Fruit fly (Drosophila melanogaster): Measurements from ENCODE around the gene CG9044.

CG9044 gene

dm6 chr2L:5943229-5944078, 5.8 kb upstream of the CG9044 start, which contains the start of the genes Sfp26Ad and Gpdh1 (continued):
- TF ChIP-seq sage (GFP tag; optimal IDR thresholded peaks at IDR 0.05), result peak; percentile 76
- TF ChIP-seq OdsH (GFP tag; optimal IDR thresholded peaks at IDR 0.05), result peak; percentile 80
- TF ChIP-seq Abd-B (GFP tag; optimal IDR thresholded peaks at IDR 0.05), result no peak
- peak; percentile 72 for TF ChIP-seq Jra (GFP tag; optimal IDR thresholded peaks at IDR 0.05)
- TF ChIP-seq Myc (optimal IDR thresholded peaks at IDR 0.05), result peak; percentile 38
- peak; percentile 87 for TF ChIP-seq h (GFP tag; optimal IDR thresholded peaks at IDR 0.05)
- peak; percentile 95 for TF ChIP-seq Dif (GFP tag; optimal IDR thresholded peaks at IDR 0.05; ENCODE audit: partially characterized antibody)
- TF ChIP-seq Vsx2 (GFP tag; optimal IDR thresholded peaks at IDR 0.05; ENCODE audit: partially characterized antibody), result peak; percentile 29
- TF ChIP-seq woc (GFP tag; optimal IDR thresholded peaks at IDR 0.05), result peak; percentile 44
- peak; percentile 67 for TF ChIP-seq brk (GFP tag; optimal IDR thresholded peaks at IDR 0.05)
- peak; percentile 79 for TF ChIP-seq CG9705 (GFP tag; optimal IDR thresholded peaks at IDR 0.05)
- peak; percentile 74 for TF ChIP-seq ey (GFP tag; optimal IDR thresholded peaks at IDR 0.05)
- peak; percentile 87 for TF ChIP-seq Hnf4 (GFP tag; optimal IDR thresholded peaks at IDR 0.05)
- TF ChIP-seq jim (GFP tag; optimal IDR thresholded peaks at IDR 0.05), result no peak
- no peak for TF ChIP-seq Mio (GFP tag; optimal IDR thresholded peaks at IDR 0.05)
- no peak for TF ChIP-seq tai (GFP tag; optimal IDR thresholded peaks at IDR 0.05)
- TF ChIP-seq dsf (GFP tag; optimal IDR thresholded peaks at IDR 0.05; ENCODE audit: borderline replicate concordance), result peak; percentile 88
- TF ChIP-seq fru (GFP tag; optimal IDR thresholded peaks at IDR 0.05), result peak; percentile 83

- TF ChIP-seq lola (GFP tag; optimal IDR thresholded peaks at IDR 0.05) (no peak), h (GFP tag; optimal IDR thresholded peaks at IDR 0.05) (peak; percentile 72), ey (GFP tag; optimal IDR thresholded peaks at IDR 0.05) (no peak), Dif (GFP tag; optimal IDR thresholded peaks at IDR 0.05; ENCODE audit: partially characterized antibody) (peak; percentile 75), Hr83 (GFP tag; optimal IDR thresholded peaks at IDR 0.05; ENCODE audit: poor library complexity, severe bottlenecking) (peak; percentile 30), Rel (GFP tag; optimal IDR thresholded peaks at IDR 0.05) (no peak), Rel (tag; optimal IDR thresholded peaks at IDR 0.05) (peak; percentile 80), dl (GFP tag; optimal IDR thresholded peaks at IDR 0.05; ENCODE audit: insufficient read depth in 1 of 2, partially characterized antibody in 2 of 2) (peak; percentile 73 to 84), Jra (GFP tag; optimal IDR thresholded peaks at IDR 0.05) (no peak), fru (GFP tag; optimal IDR thresholded peaks at IDR 0.05) (no peak), dsf (GFP tag; optimal IDR thresholded peaks at IDR 0.05; ENCODE audit: borderline replicate concordance) (no peak), Vsx2 (GFP tag; optimal IDR thresholded peaks at IDR 0.05; ENCODE audit: partially characterized antibody) (peak; percentile 42), usp (GFP tag; optimal IDR thresholded peaks at IDR 0.05) (no peak), psq (GFP tag; optimal IDR thresholded peaks at IDR 0.05) (no peak)
These were observed 4.7 kb upstream of the CG9044 start for dm6 chr2L:5944305-5945282.

- TF ChIP-seq GATAd (GFP tag; optimal IDR thresholded peaks at IDR 0.05), result no peak
- TF ChIP-seq brk (GFP tag; optimal IDR thresholded peaks at IDR 0.05), result no peak
- TF ChIP-seq jim (GFP tag; optimal IDR thresholded peaks at IDR 0.05), result no peak
- TF ChIP-seq rgr (GFP tag; optimal IDR thresholded peaks at IDR 0.05), result no peak
- TF ChIP-seq h (GFP tag; optimal IDR thresholded peaks at IDR 0.05), result no peak
- TF ChIP-seq CG9705 (GFP tag; optimal IDR thresholded peaks at IDR 0.05), result no peak
- TF ChIP-seq CG32264 (GFP tag; optimal IDR thresholded peaks at IDR 0.05), result no peak
- no peak for TF ChIP-seq lola (GFP tag; optimal IDR thresholded peaks at IDR 0.05)
- TF ChIP-seq tai (GFP tag; optimal IDR thresholded peaks at IDR 0.05), result no peak
- TF ChIP-seq OdsH (GFP tag; optimal IDR thresholded peaks at IDR 0.05), result no peak
- TF ChIP-seq dl (GFP tag; optimal IDR thresholded peaks at IDR 0.05; ENCODE audit: insufficient read depth in 1 of 2, partially characterized antibody in 2 of 2), result no peak
- TF ChIP-seq Dfd (GFP tag; optimal IDR thresholded peaks at IDR 0.05), result no peak
- no peak for TF ChIP-seq woc (GFP tag; optimal IDR thresholded peaks at IDR 0.05)
- TF ChIP-seq Dif (GFP tag; optimal IDR thresholded peaks at IDR 0.05; ENCODE audit: partially characterized antibody), result no peak
These were observed 3.4 kb upstream of the CG9044 start for dm6 chr2L:5945651-5946547.

All from whole organism, wandering third instar larva.